Fruit fly (Drosophila melanogaster): ENCODE results near the gene btd.

Gene btd

DNA sequence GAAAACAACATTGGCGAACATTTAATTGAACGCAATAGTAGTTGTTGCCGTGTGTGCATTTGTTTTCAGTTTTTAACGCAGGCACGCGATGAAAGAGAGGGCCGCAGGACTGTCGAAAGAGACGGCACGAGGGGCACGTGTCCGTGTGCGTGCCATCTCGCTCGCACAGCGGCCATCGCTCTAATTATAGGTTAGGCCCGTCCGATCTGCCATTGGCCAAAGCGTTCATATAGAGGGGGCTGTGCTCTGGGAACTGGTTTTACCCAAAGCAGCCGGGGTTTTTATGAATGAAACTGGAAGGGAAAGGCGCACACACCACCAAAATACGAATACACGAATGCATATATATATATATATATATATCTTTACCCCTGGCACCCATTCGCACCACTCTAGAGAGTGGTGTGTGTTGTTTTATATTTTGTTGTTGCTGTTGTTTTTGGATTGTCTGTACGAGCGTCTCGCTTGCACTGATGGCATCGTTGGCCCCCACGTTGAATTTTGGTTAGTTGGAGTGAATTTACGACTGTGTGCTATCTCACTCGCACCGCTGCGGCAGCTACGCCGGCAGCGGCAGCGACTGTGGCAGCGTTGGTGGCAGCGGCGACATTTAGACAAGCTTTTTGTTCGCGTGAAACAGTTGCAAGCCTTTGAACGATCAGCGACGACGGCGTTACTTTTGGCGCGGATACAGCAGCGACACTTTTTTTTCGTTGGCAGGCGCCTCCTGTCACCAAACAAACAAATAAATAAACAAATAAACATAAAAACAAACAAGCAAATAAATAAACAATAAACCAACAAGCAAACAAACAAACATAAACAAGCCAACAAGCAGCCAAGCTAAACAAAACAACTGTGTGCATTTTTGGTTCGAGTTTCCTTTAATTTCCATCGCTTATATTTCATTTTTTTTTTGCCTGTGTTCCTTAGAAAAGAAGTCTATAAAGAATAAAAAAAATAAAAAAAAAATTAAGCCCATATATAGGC lies 35.3 kb downstream of the btd start, which contains the start of gene Sp1 (continued):
- TF ChIP-seq p53 (GFP tag; optimal IDR thresholded peaks at IDR 0.05) (no peak), Hey (tag; optimal IDR thresholded peaks at IDR 0.05) (peak; percentile 36), sob (GFP tag; IDR thresholded peaks at IDR 0.05) (no peak), pros (GFP tag; optimal IDR thresholded peaks at IDR 0.05) (no peak), bab2 (GFP tag; optimal IDR thresholded peaks at IDR 0.05) (peak; percentile 0), CG10321 (GFP tag; IDR thresholded peaks at IDR 0.05) (peak; percentile 94), cg (GFP tag; optimal IDR thresholded peaks at IDR 0.05) (peak; percentile 84), Med (GFP tag) (no peak), CG15696 (tag; optimal IDR thresholded peaks at IDR 0.05) (peak; percentile 58), sna (GFP tag; IDR thresholded peaks at IDR 0.05; ENCODE audit: partially characterized antibody) (no peak), cad (GFP tag; optimal IDR thresholded peaks at IDR 0.05) (no peak), Jarid2 (GFP tag; optimal IDR thresholded peaks at IDR 0.05) (peak; percentile 64), peb (GFP tag; IDR thresholded peaks at IDR 0.05) (no peak), stc (GFP tag; IDR thresholded peaks at IDR 0.05) (no peak), Xrp1 (GFP tag; IDR thresholded peaks at IDR 0.05) (0 out of 2 replicates have a peak, but pooled peaks have one; percentile 18), CG1603 (tag; optimal IDR thresholded peaks at IDR 0.05) (no peak), CG6854 (GFP tag; optimal IDR thresholded peaks at IDR 0.05) (no peak), Adf1 (GFP tag; IDR thresholded peaks at IDR 0.05) (peak; percentile 96), HLHmδ (GFP tag; optimal IDR thresholded peaks at IDR 0.05) (peak; percentile 59), CG8924 (tag; optimal IDR thresholded peaks at IDR 0.05) (peak; percentile 14), vfl (GFP tag; optimal IDR thresholded peaks at IDR 0.05) (no peak)

DNA sequence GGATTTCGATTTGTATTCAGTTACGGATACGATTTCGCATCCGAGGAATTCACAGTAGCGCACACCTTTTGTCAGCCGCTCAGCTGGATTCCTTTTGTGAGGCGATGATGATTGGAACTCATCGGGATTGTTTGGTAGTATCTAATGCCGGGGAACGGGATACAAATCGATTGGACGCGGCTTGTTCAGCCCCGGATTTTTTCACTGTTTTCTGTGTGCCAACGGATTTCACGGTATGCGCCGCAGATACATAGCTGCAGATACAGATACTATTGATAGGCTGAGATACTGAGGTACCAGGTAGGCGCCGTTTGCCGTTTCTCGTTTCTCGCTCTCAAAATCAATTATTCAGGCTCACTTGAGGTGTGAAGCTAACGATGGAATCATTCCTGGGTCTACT lies 37.5 kb downstream of the btd start:
- peak; percentile 73 for TF ChIP-seq gsb-n (tag; optimal IDR thresholded peaks at IDR 0.05)
- no peak for TF ChIP-seq CG5245 (GFP tag; optimal IDR thresholded peaks at IDR 0.05)
- TF ChIP-seq gro (GFP tag; optimal IDR thresholded peaks at IDR 0.05): no peak
- TF ChIP-seq zen (tag; optimal IDR thresholded peaks at IDR 0.05): peak; percentile 34
- TF ChIP-seq cad (GFP tag; optimal IDR thresholded peaks at IDR 0.05): peak; percentile 24
- TF ChIP-seq vfl (GFP tag; optimal IDR thresholded peaks at IDR 0.05): no peak
- TF ChIP-seq prd (optimal IDR thresholded peaks at IDR 0.05): no peak
- peak; percentile 57; the same call in 1 of the 3 replicates for TF ChIP-seq prd (GFP tag; IDR thresholded peaks at IDR 0.05)
- no peak for TF ChIP-seq CG18476 (GFP tag; optimal IDR thresholded peaks at IDR 0.05)

DNA sequence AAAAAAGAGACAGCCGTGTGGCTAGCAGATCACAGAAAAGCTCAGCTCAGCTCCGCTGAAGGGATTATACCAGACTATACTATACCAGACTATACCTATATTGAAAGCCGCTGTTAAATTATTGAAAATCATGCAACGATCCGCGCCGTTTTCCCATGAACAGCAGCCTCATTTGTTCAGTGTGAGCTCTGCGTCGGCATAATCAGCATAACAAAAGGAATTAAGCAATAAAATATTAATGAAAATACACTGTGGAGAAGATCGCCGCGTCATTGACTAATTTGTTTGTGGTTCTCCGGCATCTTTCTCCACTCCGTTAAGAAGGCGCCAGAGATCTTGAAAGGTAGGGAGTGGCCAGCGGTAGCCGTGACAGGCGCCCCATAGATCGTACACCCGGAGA lies 39.2 kb downstream of the btd start:
- TF ChIP-seq Rx (GFP tag; IDR thresholded peaks at IDR 0.05): no peak
- TF ChIP-seq CG6254 (GFP tag; optimal IDR thresholded peaks at IDR 0.05): no peak
- TF ChIP-seq BtbVII (GFP tag; optimal IDR thresholded peaks at IDR 0.05): no peak
- no peak for TF ChIP-seq CG8924 (tag; optimal IDR thresholded peaks at IDR 0.05)
- TF ChIP-seq CG7372 (GFP tag; IDR thresholded peaks at IDR 0.05): no peak
- TF ChIP-seq CG15011 (GFP tag; optimal IDR thresholded peaks at IDR 0.05): no peak
- TF ChIP-seq oc (tag; optimal IDR thresholded peaks at IDR 0.05): peak; percentile 74
- TF ChIP-seq gsb-n (tag; optimal IDR thresholded peaks at IDR 0.05): peak; percentile 37
- TF ChIP-seq Awh (GFP tag; IDR thresholded peaks at IDR 0.05): peak; percentile 72
- TF ChIP-seq nmo (GFP tag; optimal IDR thresholded peaks at IDR 0.05): no peak
- 0 out of 2 replicates have a peak, but pooled peaks have one; percentile 27 for TF ChIP-seq vvl (GFP tag; IDR thresholded peaks at IDR 0.05)
- no peak for TF ChIP-seq Sox100B (GFP tag; optimal IDR thresholded peaks at IDR 0.05)
